Fruit fly (Drosophila melanogaster) whole organism, embryonic: Measurements from ENCODE around the gene Zir.

Source experiments
- Atf-2 ChIP-seq: fragments of 200-800 bp; sonication (Bioruptor generic); optimal IDR thresholded peaks from 2 replicates; lab custom pipeline; 2016; ENCODE audit warnings: missing biosample characterization, missing genetic modification characterization
- CG11398 ChIP-seq: fragments of 200-800 bp; sonication (Bioruptor generic); optimal IDR thresholded peaks from 2 replicates; lab custom pipeline; 2016; ENCODE audit warnings: missing biosample characterization, missing genetic modification characterization
- CG11504 ChIP-seq: fragments of 200-800 bp; sonication (Bioruptor generic); optimal IDR thresholded peaks from 3 replicates; lab custom pipeline; 2019; ENCODE audit warnings: missing biosample characterization, mild to moderate bottlenecking, missing genetic modification characterization, moderate library complexity
- CG12299 ChIP-seq: fragments of 200-800 bp; sonication (Bioruptor generic); optimal IDR thresholded peaks from 2 replicates; lab custom pipeline; 2018; ENCODE audit warnings: missing biosample characterization, mild to moderate bottlenecking, missing genetic modification characterization
- CG1233 ChIP-seq: fragments of 200-800 bp; sonication (Bioruptor generic); optimal IDR thresholded peaks from 4 replicates; lab custom pipeline; 2018; ENCODE audit warnings: missing biosample characterization, mild to moderate bottlenecking, missing genetic modification characterization
- CG12942 ChIP-seq: fragments of 200-800 bp; sonication (Bioruptor generic); optimal IDR thresholded peaks from 3 replicates; lab custom pipeline; 2016; ENCODE audit warnings: missing biosample characterization, missing genetic modification characterization
- CG14441 ChIP-seq: fragments of 200-800 bp; sonication (Bioruptor generic); IDR thresholded peaks from 2 replicates; pipeline ENCODE4 v1.3.6; 2022; ENCODE audit warnings: missing biosample characterization, missing genetic modification characterization
- CG15011 ChIP-seq: fragments of 200-800 bp; sonication (Bioruptor generic); optimal IDR thresholded peaks from 3 replicates; lab custom pipeline; 2018; ENCODE audit warnings: missing biosample characterization, mild to moderate bottlenecking, missing genetic modification characterization
- CG17328 ChIP-seq: fragments of 200-800 bp; sonication (Bioruptor generic); IDR thresholded peaks from 2 replicates; pipeline ENCODE4 v1.3.6; 2022; ENCODE audit warnings: missing biosample characterization, missing genetic modification characterization
- CG18764 ChIP-seq: fragments of 200-800 bp; sonication (Bioruptor generic); optimal IDR thresholded peaks from 3 replicates; lab custom pipeline; 2016; ENCODE audit warnings: missing biosample characterization, missing genetic modification characterization
- CG33557 ChIP-seq: fragments of 200-800 bp; sonication (Bioruptor generic); optimal IDR thresholded peaks from 2 replicates; lab custom pipeline; 2019; ENCODE audit warnings: missing biosample characterization, mild to moderate bottlenecking, missing genetic modification characterization, moderate library complexity
- CG3407 ChIP-seq: fragments of 200-800 bp; sonication (Bioruptor generic); optimal IDR thresholded peaks from 2 replicates; lab custom pipeline; 2018; ENCODE audit warnings: missing biosample characterization, mild to moderate bottlenecking, missing genetic modification characterization
- CG34376 ChIP-seq: fragments of 200-800 bp; sonication (Bioruptor generic); optimal IDR thresholded peaks from 2 replicates; lab custom pipeline; 2018; ENCODE audit warnings: missing biosample characterization, mild to moderate bottlenecking, missing genetic modification characterization
- CG4328 ChIP-seq: fragments of 200-800 bp; sonication (Bioruptor generic); optimal IDR thresholded peaks from 3 replicates; lab custom pipeline; 2017; ENCODE audit warnings: missing biosample characterization, missing genetic modification reagents, missing genetic modification characterization
- CG4404 ChIP-seq: fragments of 200-800 bp; sonication (Bioruptor generic); IDR thresholded peaks from 2 replicates; pipeline ENCODE4 v1.3.6; 2022; ENCODE audit warnings: missing biosample characterization, missing genetic modification characterization
- CG7745 ChIP-seq: fragments of 200-800 bp; sonication (Bioruptor generic); optimal IDR thresholded peaks from 2 replicates; lab custom pipeline; 2018; ENCODE audit warnings: missing biosample characterization, mild to moderate bottlenecking, missing genetic modification characterization, moderate library complexity
- CG9876 ChIP-seq: fragments of 200-800 bp; sonication (Bioruptor generic); optimal IDR thresholded peaks from 2 replicates; lab custom pipeline; 2016; ENCODE audit warnings: missing biosample characterization, missing genetic modification characterization
- CHES-1-like ChIP-seq: fragments of 200-800 bp; sonication (Bioruptor generic); optimal IDR thresholded peaks from 2 replicates; lab custom pipeline; 2016; ENCODE audit warnings: missing biosample characterization, missing genetic modification characterization
- CoRest ChIP-seq: fragments of 200-800 bp; sonication (Bioruptor generic); optimal IDR thresholded peaks from 3 replicates; lab custom pipeline; 2018; ENCODE audit warnings: missing biosample characterization, mild to moderate bottlenecking, missing genetic modification characterization, moderate library complexity
- D ChIP-seq, 2 experiments: fragments of 200-800 bp in 1 of 2; fragments of >200 bp in 1 of 2; sonication (Bioruptor generic) in 1 of 2; optimal IDR thresholded peaks; 2 replicates in 1 of 2; 3 replicates in 1 of 2; lab custom pipeline; 2017; ENCODE audit warnings: mild to moderate bottlenecking in 1 of 2, missing biosample characterization in 1 of 2, missing genetic modification characterization in 1 of 2, missing genetic modification reagents in 1 of 2
- Dad ChIP-seq: fragments of 200-800 bp; sonication (Bioruptor generic); optimal IDR thresholded peaks from 3 replicates; lab custom pipeline; 2016; ENCODE audit warnings: missing biosample characterization, missing genetic modification characterization
- Dbx ChIP-seq: fragments of 200-800 bp; sonication (Bioruptor generic); IDR thresholded peaks from 3 replicates; pipeline ENCODE4 v1.3.6; 2022; ENCODE audit warnings: missing biosample characterization, missing genetic modification characterization
- Hr39 ChIP-seq: fragments of >200 bp; optimal IDR thresholded peaks from 2 replicates; lab custom pipeline; 2017
- MESR4 ChIP-seq: fragments of 200-800 bp; sonication (Bioruptor generic); optimal IDR thresholded peaks from 2 replicates; lab custom pipeline; 2018; ENCODE audit warnings: missing biosample characterization, mild to moderate bottlenecking, missing genetic modification characterization, moderate library complexity
- Nf-YB ChIP-seq: fragments of 200-800 bp; sonication (Bioruptor generic); optimal IDR thresholded peaks from 3 replicates; lab custom pipeline; 2019; ENCODE audit warnings: missing biosample characterization, mild to moderate bottlenecking, missing genetic modification characterization, moderate library complexity
- Ravus ChIP-seq: fragments of 200-800 bp; sonication (Bioruptor generic); IDR thresholded peaks from 2 replicates; pipeline ENCODE4 v1.3.6; 2022; ENCODE audit warnings: missing biosample characterization, missing genetic modification characterization
- aop ChIP-seq: fragments of 200-800 bp; sonication (Bioruptor generic); IDR thresholded peaks from 2 replicates; pipeline ENCODE4 v1.3.6; 2022; ENCODE audit warnings: missing biosample characterization, missing genetic modification characterization
- ap ChIP-seq: fragments of 200-800 bp; sonication (Bioruptor generic); IDR thresholded peaks from 2 replicates; pipeline ENCODE4 v1.3.6; 2022; ENCODE audit warnings: missing biosample characterization, missing genetic modification characterization
- ash1 ChIP-seq: fragments of 200-800 bp; sonication (Bioruptor generic); optimal IDR thresholded peaks from 2 replicates; lab custom pipeline; 2018; ENCODE audit warnings: missing biosample characterization, mild to moderate bottlenecking, missing genetic modification characterization
- az2 ChIP-seq: fragments of 200-800 bp; sonication (Bioruptor generic); optimal IDR thresholded peaks from 3 replicates; lab custom pipeline; 2016; ENCODE audit warnings: missing biosample characterization, missing genetic modification characterization
- bcd ChIP-seq: fragments of 200-800 bp; sonication (Bioruptor generic); optimal IDR thresholded peaks from 2 replicates; lab custom pipeline; 2017; ENCODE audit warnings: missing biosample characterization, mild to moderate bottlenecking, missing genetic modification characterization
- chinmo ChIP-seq: fragments of 200-800 bp; sonication (Bioruptor generic); IDR thresholded peaks from 4 replicates; pipeline ENCODE4 v1.3.6; 2022; ENCODE audit warnings: missing biosample characterization, missing genetic modification characterization; ENCODE audit not compliant: partially characterized antibody
- chn ChIP-seq: fragments of 200-800 bp; sonication (Bioruptor generic); optimal IDR thresholded peaks from 2 replicates; lab custom pipeline; 2016; ENCODE audit warnings: missing biosample characterization, missing genetic modification characterization
- dati ChIP-seq: fragments of 200-800 bp; sonication (Bioruptor generic); IDR thresholded peaks from 2 replicates; pipeline ENCODE4 v1.3.6; 2022; ENCODE audit warnings: missing biosample characterization, missing genetic modification characterization
- hb ChIP-seq: fragments of 200-800 bp; sonication (Bioruptor generic); IDR thresholded peaks from 3 replicates; pipeline ENCODE4 v1.3.6; 2022; ENCODE audit warnings: missing biosample characterization, missing genetic modification characterization; ENCODE audit not compliant: partially characterized antibody
- nerfin-2 ChIP-seq: fragments of 200-800 bp; sonication (Bioruptor generic); IDR thresholded peaks from 2 replicates; pipeline ENCODE4 v1.3.6; 2022; ENCODE audit warnings: missing biosample characterization, missing genetic modification characterization; ENCODE audit not compliant: partially characterized antibody
- nmo ChIP-seq: fragments of 200-800 bp; sonication (Bioruptor generic); optimal IDR thresholded peaks from 2 replicates; lab custom pipeline; 2018; ENCODE audit warnings: missing biosample characterization, mild to moderate bottlenecking, missing genetic modification characterization, moderate library complexity
- oc ChIP-seq: fragments of 200-800 bp; sonication (Bioruptor generic); optimal IDR thresholded peaks from 2 replicates; lab custom pipeline; 2018; ENCODE audit warnings: missing biosample characterization, mild to moderate bottlenecking, missing genetic modification characterization, moderate library complexity
- odd ChIP-seq: fragments of 200-800 bp; sonication (Bioruptor generic); optimal IDR thresholded peaks from 2 replicates; lab custom pipeline; 2017; ENCODE audit warnings: missing biosample characterization, mild to moderate bottlenecking, missing genetic modification characterization
- pb ChIP-seq: fragments of 200-800 bp; sonication (Bioruptor generic); optimal IDR thresholded peaks from 3 replicates; lab custom pipeline; 2016; ENCODE audit warnings: missing biosample characterization, missing genetic modification characterization
- peb ChIP-seq: fragments of 200-800 bp; sonication (Bioruptor generic); IDR thresholded peaks from 2 replicates; pipeline ENCODE4 v1.3.6; 2022; ENCODE audit warnings: missing biosample characterization, missing genetic modification characterization
- prd ChIP-seq, 3 experiments: fragments of >200 bp in 2 of 3; fragments of 200-800 bp in 1 of 3; sonication (Bioruptor generic) in 1 of 3; optimal IDR thresholded peaks in 2 of 3; IDR thresholded peaks in 1 of 3; 2 replicates in 2 of 3; 3 replicates in 1 of 3; pipeline versions ENCODE4 v1.3.6 to Lab custom; 2017 to 2022; ENCODE audit warnings: missing biosample characterization in 1 of 3, missing genetic modification characterization in 1 of 3
- psq ChIP-seq: fragments of 200-800 bp; sonication (Bioruptor generic); optimal IDR thresholded peaks from 2 replicates; lab custom pipeline; 2017; ENCODE audit warnings: missing biosample characterization, missing genetic modification characterization
- pum ChIP-seq: fragments of 200-800 bp; sonication (Bioruptor generic); optimal IDR thresholded peaks from 2 replicates; lab custom pipeline; 2016; ENCODE audit warnings: missing biosample characterization, missing genetic modification characterization
- salm ChIP-seq: fragments of 200-800 bp; sonication (Bioruptor generic); optimal IDR thresholded peaks from 2 replicates; lab custom pipeline; 2018; ENCODE audit warnings: missing biosample characterization, mild to moderate bottlenecking, missing genetic modification characterization
- shn ChIP-seq: fragments of 200-800 bp; sonication (Bioruptor generic); optimal IDR thresholded peaks from 3 replicates; lab custom pipeline; 2016; ENCODE audit warnings: missing biosample characterization, missing genetic modification characterization
- sima ChIP-seq: fragments of 200-800 bp; sonication (Bioruptor generic); optimal IDR thresholded peaks from 2 replicates; lab custom pipeline; 2016; ENCODE audit warnings: missing biosample characterization, missing genetic modification characterization
- stwl ChIP-seq: fragments of 200-800 bp; sonication (Bioruptor generic); optimal IDR thresholded peaks from 3 replicates; lab custom pipeline; 2018; ENCODE audit warnings: missing biosample characterization, mild to moderate bottlenecking, missing genetic modification characterization, moderate library complexity
- tup ChIP-seq: fragments of 200-800 bp; sonication (Bioruptor generic); optimal IDR thresholded peaks from 2 replicates; lab custom pipeline; 2016; ENCODE audit warnings: missing biosample characterization, mild to moderate bottlenecking, missing genetic modification characterization, moderate library complexity
- vnd ChIP-seq: fragments of 200-800 bp; sonication (Bioruptor generic); IDR thresholded peaks from 3 replicates; pipeline ENCODE4 v1.3.6; 2022; ENCODE audit warnings: missing biosample characterization, missing genetic modification characterization; ENCODE audit not compliant: partially characterized antibody
- wor ChIP-seq: fragments of 200-800 bp; sonication (Bioruptor generic); IDR thresholded peaks from 2 replicates; pipeline ENCODE4 v1.3.6; 2022; ENCODE audit warnings: missing biosample characterization, missing genetic modification characterization

The Zir gene

DNA sequence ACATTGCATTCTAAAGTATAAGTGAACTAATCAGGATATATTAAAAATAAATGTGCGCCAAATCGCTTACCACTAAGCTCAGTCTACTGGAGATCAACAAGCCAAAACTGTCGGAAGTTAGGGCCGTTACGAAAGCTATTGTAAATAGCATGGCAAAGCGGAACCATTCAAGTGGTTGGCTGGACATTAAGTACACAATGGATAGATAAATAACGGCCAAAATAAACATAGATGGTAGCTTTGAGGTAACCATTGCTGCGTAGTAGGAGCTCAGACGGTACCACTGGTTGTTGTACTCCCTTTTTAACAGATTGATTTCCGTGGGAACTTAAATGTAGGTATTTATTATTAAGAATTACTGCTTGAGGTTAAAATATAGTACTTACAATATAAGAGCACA lies 23.2 kb downstream of the Zir start:
- TF ChIP-seq CG4328 (no peak), pb (GFP tag; lab: Kevin White, UChicago) (no peak), pum (GFP tag; lab: Kevin White, UChicago) (no peak), Dbx (GFP tag; lab: Robert Waterston, UW) (0 out of 3 replicates have a peak, but pooled peaks have one; percentile 41), CG12299 (tag; lab: Kevin White, UChicago) (peak; percentile 28), bcd (GFP tag; lab: Kevin White, UChicago) (no peak), stwl (no peak), tup (GFP tag; lab: Kevin White, UChicago) (peak; percentile 55), nmo (no peak), Nf-YB (GFP tag; lab: Kevin White, UChicago) (no peak), hb (GFP tag; lab: Robert Waterston, UW) (no peak), CG7745 (tag; lab: Kevin White, UChicago) (no peak), CG3407 (GFP tag; lab: Kevin White, UChicago) (peak; percentile 54), CG1233 (GFP tag; lab: Kevin White, UChicago) (peak; percentile 43), prd (optimal IDR thresholded peaks at IDR 0.05; lab: Kevin White, UChicago) (no peak), prd (GFP tag; IDR thresholded peaks at IDR 0.05; lab: Robert Waterston, UW) (no peak), sima (GFP tag; lab: Kevin White, UChicago) (no peak), CG17328 (GFP tag; lab: Robert Waterston, UW) (no peak), CG9876 (GFP tag; lab: Kevin White, UChicago) (no peak), oc (tag; lab: Kevin White, UChicago) (no peak), CoRest (tag; lab: Kevin White, UChicago) (no peak), ash1 (GFP tag; lab: Kevin White, UChicago) (peak; percentile 6), CG33557 (peak; percentile 13), az2 (GFP tag; lab: Kevin White, UChicago) (no peak), nerfin-2 (GFP tag; lab: Robert Waterston, UW) (no peak), D (optimal IDR thresholded peaks at IDR 0.05; lab: Kevin White, UChicago) (no peak), D (GFP tag; optimal IDR thresholded peaks at IDR 0.05; lab: Kevin White, UChicago) (no peak), aop (GFP tag; lab: Robert Waterston, UW) (no peak), odd (no peak), CG34376 (GFP tag; lab: Kevin White, UChicago) (peak; percentile 16), wor (GFP tag; lab: Robert Waterston, UW) (no peak), chinmo (GFP tag; lab: Robert Waterston, UW) (no peak), ap (GFP tag; lab: Robert Waterston, UW) (no peak), psq (no peak), peb (GFP tag; lab: Robert Waterston, UW) (no peak), CG11504 (no peak), CG15011 (GFP tag; lab: Kevin White, UChicago) (no peak), salm (tag; lab: Kevin White, UChicago) (no peak), shn (GFP tag; lab: Kevin White, UChicago) (no peak), dati (GFP tag; lab: Robert Waterston, UW) (no peak), CG4404 (GFP tag; lab: Robert Waterston, UW) (no peak), CG11398 (GFP tag; lab: Kevin White, UChicago) (no peak), chn (GFP tag; lab: Kevin White, UChicago) (no peak), CG14441 (GFP tag; lab: Robert Waterston, UW) (no peak), CHES-1-like (no peak), CG12942 (GFP tag; lab: Kevin White, UChicago) (no peak), vnd (GFP tag; lab: Robert Waterston, UW) (no peak), Hr39 (lab: Kevin White, UChicago) (no peak), Atf-2 (GFP tag; lab: Kevin White, UChicago) (no peak), MESR4 (GFP tag; lab: Kevin White, UChicago) (no peak), Ravus (GFP tag; lab: Robert Waterston, UW) (no peak), CG18764 (no peak), Dad (no peak)
